Fruit fly (Drosophila melanogaster) whole organism, embryonic: ENCODE measurements around the gene mRpL20.

Experiments
- Antp ChIP-seq: fragments of 200-800 bp; sonication (Bioruptor generic); optimal IDR thresholded peaks from 3 replicates; lab custom pipeline; 2016; ENCODE audit warnings: missing biosample characterization, missing genetic modification characterization
- CG10959 ChIP-seq: fragments of 200-800 bp; sonication (Bioruptor generic); IDR thresholded peaks from 2 replicates; pipeline ENCODE4 v1.3.6; 2022; ENCODE audit warnings: missing biosample characterization, missing genetic modification characterization
- CG11456 ChIP-seq: fragments of 200-800 bp; sonication (Bioruptor generic); IDR thresholded peaks from 3 replicates; pipeline ENCODE4 v1.3.6; 2022; ENCODE audit warnings: missing biosample characterization, missing genetic modification characterization
- CG13624 ChIP-seq: fragments of 200-800 bp; sonication (Bioruptor generic); optimal IDR thresholded peaks from 2 replicates; lab custom pipeline; 2016; ENCODE audit warnings: missing biosample characterization, missing genetic modification characterization
- CG14050 ChIP-seq: fragments of 200-800 bp; sonication (Bioruptor generic); IDR thresholded peaks from 3 replicates; pipeline ENCODE4 v1.3.6; 2022; ENCODE audit warnings: missing biosample characterization, missing genetic modification characterization
- CG14860 ChIP-seq: fragments of 200-800 bp; sonication (Bioruptor generic); IDR thresholded peaks from 3 replicates; pipeline ENCODE4 v1.3.6; 2022; ENCODE audit warnings: missing biosample characterization, missing genetic modification characterization; ENCODE audit not compliant: partially characterized antibody
- CG15073 ChIP-seq: fragments of 200-800 bp; sonication (Bioruptor generic); optimal IDR thresholded peaks from 2 replicates; lab custom pipeline; 2016; ENCODE audit warnings: missing biosample characterization, missing genetic modification characterization
- CG15514 ChIP-seq: fragments of 200-800 bp; sonication (Bioruptor generic); optimal IDR thresholded peaks from 3 replicates; lab custom pipeline; 2017; ENCODE audit warnings: missing biosample characterization, missing genetic modification characterization, mild to moderate bottlenecking, moderate library complexity, missing genetic modification reagents
- CG16779 ChIP-seq: fragments of 200-800 bp; sonication (Bioruptor generic); IDR thresholded peaks from 2 replicates; pipeline ENCODE4 v1.3.6; 2022; ENCODE audit warnings: missing biosample characterization, missing genetic modification characterization
- CG16863 ChIP-seq: fragments of 200-800 bp; sonication (Bioruptor generic); optimal IDR thresholded peaks from 3 replicates; lab custom pipeline; 2016; ENCODE audit warnings: missing biosample characterization, missing genetic modification characterization
- CG17612 ChIP-seq: fragments of 200-800 bp; sonication (Bioruptor generic); IDR thresholded peaks from 2 replicates; pipeline ENCODE4 v1.3.6; 2022; ENCODE audit warnings: missing biosample characterization, missing genetic modification characterization
- CG17802 ChIP-seq: fragments of 200-800 bp; sonication (Bioruptor generic); optimal IDR thresholded peaks from 2 replicates; lab custom pipeline; 2018; ENCODE audit warnings: missing biosample characterization, mild to moderate bottlenecking, missing genetic modification characterization, moderate library complexity
- CG2120 ChIP-seq: fragments of 200-800 bp; sonication (Bioruptor generic); optimal IDR thresholded peaks from 3 replicates; lab custom pipeline; 2016; ENCODE audit warnings: missing biosample characterization, missing genetic modification characterization
- CG2129 ChIP-seq: fragments of 200-800 bp; sonication (Bioruptor generic); IDR thresholded peaks from 2 replicates; pipeline ENCODE4 v1.3.6; 2022; ENCODE audit warnings: missing biosample characterization, missing genetic modification characterization; ENCODE audit not compliant: partially characterized antibody
- CG31365 ChIP-seq: fragments of 200-800 bp; sonication (Bioruptor generic); optimal IDR thresholded peaks from 2 replicates; lab custom pipeline; 2018; ENCODE audit warnings: missing biosample characterization, mild to moderate bottlenecking, missing genetic modification characterization
- CG32532 ChIP-seq: fragments of 200-800 bp; sonication (Bioruptor generic); IDR thresholded peaks from 2 replicates; pipeline ENCODE4 v1.3.6; 2022; ENCODE audit warnings: missing biosample characterization, missing genetic modification characterization
- CG34224 ChIP-seq: fragments of 200-800 bp; sonication (Bioruptor generic); IDR thresholded peaks from 3 replicates; pipeline ENCODE4 v1.3.6; 2022; ENCODE audit warnings: missing biosample characterization, missing genetic modification characterization; ENCODE audit not compliant: partially characterized antibody
- CG4328 ChIP-seq: fragments of 200-800 bp; sonication (Bioruptor generic); optimal IDR thresholded peaks from 3 replicates; lab custom pipeline; 2017; ENCODE audit warnings: missing biosample characterization, missing genetic modification reagents, missing genetic modification characterization
- CG4707 ChIP-seq: fragments of 200-800 bp; sonication (Bioruptor generic); optimal IDR thresholded peaks from 2 replicates; lab custom pipeline; 2018; ENCODE audit warnings: missing biosample characterization, mild to moderate bottlenecking, missing genetic modification characterization, moderate library complexity
- CG6689 ChIP-seq: fragments of 200-800 bp; sonication (Bioruptor generic); IDR thresholded peaks from 2 replicates; pipeline ENCODE4 v1.3.6; 2022; ENCODE audit warnings: missing biosample characterization, missing genetic modification characterization
- CG6765 ChIP-seq: fragments of 200-800 bp; sonication (Bioruptor generic); optimal IDR thresholded peaks from 3 replicates; lab custom pipeline; 2017; ENCODE audit warnings: missing biosample characterization, mild to moderate bottlenecking, missing genetic modification characterization
- CG8290 ChIP-seq, 3 experiments: fragments of 200-800 bp; sonication (Bioruptor generic); optimal IDR thresholded peaks; 2 replicates each; lab custom pipeline; 2016 to 2019; ENCODE audit warnings: missing biosample characterization in 3 of 3, missing genetic modification characterization in 3 of 3, mild to moderate bottlenecking in 2 of 3, moderate library complexity in 1 of 3
- CG8944 ChIP-seq: fragments of 200-800 bp; sonication (Bioruptor generic); optimal IDR thresholded peaks from 3 replicates; lab custom pipeline; 2016; ENCODE audit warnings: missing biosample characterization, missing genetic modification characterization
- Dad ChIP-seq: fragments of 200-800 bp; sonication (Bioruptor generic); optimal IDR thresholded peaks from 3 replicates; lab custom pipeline; 2016; ENCODE audit warnings: missing biosample characterization, missing genetic modification characterization
- HmgZ ChIP-seq: fragments of 200-800 bp; sonication (Bioruptor generic); optimal IDR thresholded peaks from 2 replicates; lab custom pipeline; 2018; ENCODE audit warnings: missing biosample characterization, mild to moderate bottlenecking, missing genetic modification characterization
- NfI ChIP-seq: fragments of 200-800 bp; sonication (Bioruptor generic); optimal IDR thresholded peaks from 3 replicates; lab custom pipeline; 2018; ENCODE audit warnings: missing biosample characterization, mild to moderate bottlenecking, missing genetic modification characterization, moderate library complexity
- Pdp1 ChIP-seq, 2 experiments: fragments of 200-800 bp; sonication (Bioruptor generic); optimal IDR thresholded peaks; 3 replicates each; lab custom pipeline; 2016; ENCODE audit warnings: missing biosample characterization in 2 of 2, missing genetic modification characterization in 2 of 2, mild to moderate bottlenecking in 1 of 2, moderate library complexity in 1 of 2
- Rfx ChIP-seq: fragments of 200-800 bp; sonication (Bioruptor generic); IDR thresholded peaks from 2 replicates; pipeline ENCODE4 v1.3.6; 2022; ENCODE audit warnings: missing biosample characterization, missing genetic modification characterization
- Side ChIP-seq: fragments of 200-800 bp; sonication (Bioruptor generic); optimal IDR thresholded peaks from 2 replicates; lab custom pipeline; 2016; ENCODE audit warnings: missing biosample characterization, missing genetic modification characterization
- Xrp1 ChIP-seq: fragments of 200-800 bp; sonication (Bioruptor generic); IDR thresholded peaks from 2 replicates; pipeline ENCODE4 v1.3.6; 2022; ENCODE audit warnings: missing biosample characterization, missing genetic modification characterization
- ato ChIP-seq: fragments of 200-800 bp; sonication (Bioruptor generic); IDR thresholded peaks from 2 replicates; pipeline ENCODE4 v1.3.6; 2022; ENCODE audit warnings: missing biosample characterization, missing genetic modification characterization; ENCODE audit not compliant: partially characterized antibody
- bsh ChIP-seq, 2 experiments: fragments of 200-800 bp; sonication (Bioruptor generic); optimal IDR thresholded peaks; 2 replicates each; lab custom pipeline; 2017 to 2018; ENCODE audit warnings: mild to moderate bottlenecking in 2 of 2, missing biosample characterization in 2 of 2, missing genetic modification characterization in 2 of 2, moderate library complexity in 1 of 2
- chn ChIP-seq: fragments of 200-800 bp; sonication (Bioruptor generic); optimal IDR thresholded peaks from 2 replicates; lab custom pipeline; 2016; ENCODE audit warnings: missing biosample characterization, missing genetic modification characterization
- fd96Cb ChIP-seq: fragments of 200-800 bp; sonication (Bioruptor generic); optimal IDR thresholded peaks from 2 replicates; lab custom pipeline; 2018; ENCODE audit warnings: missing biosample characterization, mild to moderate bottlenecking, missing genetic modification characterization, moderate library complexity
- gro ChIP-seq: fragments of 200-800 bp; sonication (Bioruptor generic); optimal IDR thresholded peaks from 2 replicates; lab custom pipeline; 2016; ENCODE audit warnings: missing biosample characterization, missing genetic modification characterization
- hkb ChIP-seq, 2 experiments: fragments of 200-800 bp in 1 of 2; fragments of >200 bp in 1 of 2; sonication (Bioruptor generic) in 1 of 2; IDR thresholded peaks in 1 of 2; optimal IDR thresholded peaks in 1 of 2; 2 replicates each; pipeline versions ENCODE4 v1.3.6 to Lab custom; 2017 to 2022; ENCODE audit warnings: missing biosample characterization in 1 of 2, missing genetic modification characterization in 1 of 2
- ind ChIP-seq: fragments of 200-800 bp; sonication (Bioruptor generic); optimal IDR thresholded peaks from 3 replicates; lab custom pipeline; 2016; ENCODE audit warnings: missing biosample characterization, missing genetic modification characterization
- jigr1 ChIP-seq: fragments of 200-800 bp; sonication (Bioruptor generic); IDR thresholded peaks from 3 replicates; pipeline ENCODE4 v1.3.6; 2022; ENCODE audit warnings: missing biosample characterization, missing genetic modification characterization
- kay ChIP-seq: fragments of 200-800 bp; sonication (Bioruptor generic); optimal IDR thresholded peaks from 2 replicates; lab custom pipeline; 2016; ENCODE audit warnings: missing biosample characterization, missing genetic modification characterization
- ken ChIP-seq: fragments of 200-800 bp; sonication (Bioruptor generic); IDR thresholded peaks from 3 replicates; pipeline ENCODE4 v1.3.6; 2022; ENCODE audit warnings: missing biosample characterization, missing genetic modification characterization
- lbe ChIP-seq: fragments of 200-800 bp; sonication (Bioruptor generic); optimal IDR thresholded peaks from 2 replicates; lab custom pipeline; 2016; ENCODE audit warnings: missing biosample characterization, mild to moderate bottlenecking, missing genetic modification characterization
- mam ChIP-seq: fragments of 200-800 bp; sonication (Bioruptor generic); optimal IDR thresholded peaks from 3 replicates; lab custom pipeline; 2016; ENCODE audit warnings: missing biosample characterization, missing genetic modification characterization
- pan ChIP-seq, 4 experiments: fragments of >200 bp in 3 of 4; fragments of 200-800 bp in 1 of 4; sonication (Bioruptor generic) in 1 of 4; optimal IDR thresholded peaks in 3 of 4; IDR thresholded peaks in 1 of 4; 2 replicates each; pipeline versions ENCODE4 v1.3.6 to Lab custom; 2017 to 2022; ENCODE audit warnings: missing biosample characterization in 2 of 4, missing genetic modification characterization in 2 of 4, mixed read lengths in 1 of 4
- row ChIP-seq: fragments of 200-800 bp; sonication (Bioruptor generic); IDR thresholded peaks from 3 replicates; pipeline ENCODE4 v1.3.6; 2022; ENCODE audit warnings: missing biosample characterization, missing genetic modification characterization
- trem ChIP-seq: fragments of 200-800 bp; optimal IDR thresholded peaks from 3 replicates; lab custom pipeline; 2019; ENCODE audit warnings: missing biosample characterization, mild to moderate bottlenecking, missing genetic modification characterization, moderate library complexity
- unc-4 ChIP-seq: fragments of 200-800 bp; sonication (Bioruptor generic); IDR thresholded peaks from 2 replicates; pipeline ENCODE4 v1.3.6; 2022; ENCODE audit warnings: missing biosample characterization, missing genetic modification characterization; ENCODE audit not compliant: partially characterized antibody
- zen2 ChIP-seq: fragments of 200-800 bp; sonication (Bioruptor generic); IDR thresholded peaks from 3 replicates; pipeline ENCODE4 v1.3.6; 2022; ENCODE audit warnings: missing biosample characterization, missing genetic modification characterization; ENCODE audit not compliant: partially characterized antibody

Gene mRpL20

dm6 chr3L:13015195-13015822 lies 2.4 kb downstream of the mRpL20 start, which contains the start of gene MICAL-like (continued):
- TF ChIP-seq mam: peak; percentile 54
- peak; percentile 27 for TF ChIP-seq HmgZ (tag; lab: Kevin White, UChicago)
- peak; percentile 11 for TF ChIP-seq trem (tag; lab: Kevin White, UChicago)
- peak; percentile 42 for TF ChIP-seq CG17802 (tag; lab: Kevin White, UChicago)
- TF ChIP-seq lbe: no peak
- no peak for TF ChIP-seq CG31365
- TF ChIP-seq kay (GFP tag; lab: Kevin White, UChicago): peak; percentile 79
- no peak for TF ChIP-seq hkb (optimal IDR thresholded peaks at IDR 0.05; lab: Kevin White, UChicago)
- TF ChIP-seq hkb (GFP tag; IDR thresholded peaks at IDR 0.05; lab: Robert Waterston, UW): peak; percentile 36; the same call in 1 of the 2 replicates
- peak; percentile 26 for TF ChIP-seq Dad (GFP tag; lab: Kevin White, UChicago)
- TF ChIP-seq CG6765 (GFP tag; lab: Kevin White, UChicago): no peak
- TF ChIP-seq jigr1 (GFP tag; lab: Robert Waterston, UW): 0 out of 3 replicates have a peak, but pooled peaks have one; percentile 26
- no peak for TF ChIP-seq CG16863 (GFP tag; lab: Kevin White, UChicago)
- TF ChIP-seq fd96Cb (tag; lab: Kevin White, UChicago): no peak
- TF ChIP-seq Antp (GFP tag; lab: Kevin White, UChicago): peak; percentile 47
- peak; percentile 5 for TF ChIP-seq chn (GFP tag; lab: Kevin White, UChicago)
- TF ChIP-seq CG2129 (GFP tag; lab: Robert Waterston, UW): peak; percentile 67
- TF ChIP-seq CG8290 (GFP tag; optimal IDR thresholded peaks at IDR 0.05; lab: Kevin White, UChicago): peak; percentile 47
- peak; percentile 14 to 26 for TF ChIP-seq CG8290 (tag; optimal IDR thresholded peaks at IDR 0.05; lab: Kevin White, UChicago)
- peak; percentile 23; the same call in 1 of the 2 replicates for TF ChIP-seq CG10959 (GFP tag; lab: Robert Waterston, UW)
- no peak for TF ChIP-seq pan (optimal IDR thresholded peaks at IDR 0.05; lab: Kevin White, UChicago)
- peak in 1 of 2 experiments; percentile 8 for TF ChIP-seq pan (GFP tag; optimal IDR thresholded peaks at IDR 0.05 in 1 of 2, IDR thresholded peaks at IDR 0.05 in 1 of 2)
- TF ChIP-seq CG17612 (GFP tag; lab: Robert Waterston, UW): no peak
- TF ChIP-seq NfI (GFP tag; lab: Kevin White, UChicago): peak; percentile 39
- peak; percentile 60; the same call in 1 of the 3 replicates for TF ChIP-seq ken
- TF ChIP-seq CG2120 (GFP tag; lab: Kevin White, UChicago): peak; percentile 33
- peak; percentile 85 for TF ChIP-seq zen2
- peak; percentile 21 for TF ChIP-seq CG13624 (GFP tag; lab: Kevin White, UChicago)
- TF ChIP-seq ind (GFP tag; lab: Kevin White, UChicago): peak; percentile 33
- TF ChIP-seq Rfx (GFP tag; lab: Robert Waterston, UW): peak; percentile 55
- peak; percentile 19 for TF ChIP-seq CG15514
- TF ChIP-seq CG4328 (GFP tag; lab: Kevin White, UChicago): no peak
- TF ChIP-seq Pdp1 (GFP tag; optimal IDR thresholded peaks at IDR 0.05; lab: Kevin White, UChicago): peak in 1 of 2 experiments; percentile 4
- TF ChIP-seq unc-4 (GFP tag; lab: Robert Waterston, UW): peak; percentile 84
- peak; percentile 6; the same call in 1 of the 2 replicates for TF ChIP-seq Xrp1
- TF ChIP-seq CG11456 (GFP tag; lab: Robert Waterston, UW): peak; percentile 4; the same call in 1 of the 3 replicates
- TF ChIP-seq CG4707 (GFP tag; lab: Kevin White, UChicago): no peak
- TF ChIP-seq CG14860 (GFP tag; lab: Robert Waterston, UW): peak; percentile 77
- TF ChIP-seq CG14050 (GFP tag; lab: Robert Waterston, UW): no peak
- peak in 1 of 2 experiments; percentile 28 for TF ChIP-seq bsh (GFP tag; optimal IDR thresholded peaks at IDR 0.05; lab: Kevin White, UChicago)
- peak; percentile 2 for TF ChIP-seq CG8944 (GFP tag; lab: Kevin White, UChicago)
- TF ChIP-seq CG15073 (GFP tag; lab: Kevin White, UChicago): peak; percentile 2
- peak; percentile 85 for TF ChIP-seq row
- no peak for TF ChIP-seq Side
- TF ChIP-seq ato (GFP tag; lab: Robert Waterston, UW): peak; percentile 36; the same call in 1 of the 2 replicates
- TF ChIP-seq gro: peak; percentile 37
- TF ChIP-seq CG34224: peak; percentile 79
- no peak for TF ChIP-seq CG16779 (GFP tag; lab: Robert Waterston, UW)
- peak; percentile 64 for TF ChIP-seq CG32532 (GFP tag; lab: Robert Waterston, UW)
- no peak for TF ChIP-seq CG6689 (GFP tag; lab: Robert Waterston, UW)
